Worm (Caenorhabditis elegans) whole organism, mixed stage, embryonic: Measurements from ENCODE around the gene T01C8.2.

Source experiments
- ceh-39 ChIP-seq: fragments of 150-350 bp; optimal IDR thresholded peaks from 2 replicates; lab custom pipeline; 2014; ENCODE audit warnings: missing biosample characterization, missing genetic modification characterization
- elt-3 ChIP-seq: fragments of 150-350 bp; optimal IDR thresholded peaks from 2 replicates; lab custom pipeline; 2014; ENCODE audit warnings: missing biosample characterization, missing genetic modification characterization
- mls-2 ChIP-seq: sonication (generic microtip); optimal IDR thresholded peaks from 2 replicates; lab custom pipeline; 2016; ENCODE audit warnings: mild to moderate bottlenecking, missing genetic modification characterization, moderate library complexity, missing compliant biosample characterization
- nhr-2 ChIP-seq: fragments of 150-350 bp; optimal IDR thresholded peaks from 2 replicates; lab custom pipeline; 2014; ENCODE audit warnings: missing biosample characterization, missing genetic modification characterization
- nhr-28 ChIP-seq: fragments of 150-350 bp; optimal IDR thresholded peaks from 2 replicates; lab custom pipeline; 2014; ENCODE audit warnings: missing biosample characterization, missing genetic modification characterization
- sem-2 ChIP-seq: fragments of 200-800 bp; sonication (Bioruptor generic); optimal IDR thresholded peaks from 2 replicates; lab custom pipeline; 2018; ENCODE audit warnings: mild to moderate bottlenecking, missing genetic modification characterization, missing compliant biosample characterization

DNA sequence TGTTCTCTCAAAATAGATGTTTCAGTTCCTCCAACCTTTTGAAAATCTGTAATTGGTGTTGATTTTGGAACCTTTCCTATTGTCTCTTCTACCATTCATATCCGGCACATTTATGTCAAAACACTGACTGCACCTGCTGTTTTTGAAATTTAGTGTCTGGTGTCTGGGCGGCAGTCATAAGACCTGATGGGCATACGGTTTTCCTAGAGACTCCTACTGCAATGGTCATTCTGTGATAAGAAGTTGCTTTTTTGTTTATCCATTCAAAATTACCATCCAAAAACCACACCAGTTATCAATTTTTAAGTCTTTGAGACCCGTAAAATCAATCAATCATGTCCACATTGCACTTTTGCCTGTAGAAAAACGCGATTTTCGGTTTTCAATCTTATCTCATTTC, 12.4 kb downstream of the T01C8.2 start:
- TF ChIP-seq mls-2 (tag; lab: Kevin White, UChicago): no peak
- no peak for TF ChIP-seq sem-2 (GFP tag; lab: Kevin White, UChicago)
- no peak for TF ChIP-seq elt-3 (tag; lab: Kevin White, UChicago)
- no peak for TF ChIP-seq ceh-39
- TF ChIP-seq nhr-28 (tag; lab: Kevin White, UChicago): no peak
- TF ChIP-seq nhr-2 (tag; lab: Kevin White, UChicago): no peak
